Fruit fly (Drosophila melanogaster) whole organism, embryonic: Measurements from ENCODE around the gene CG6688.
A peak's percentile ranks its signal among the peaks of the same experiment; 100 is the strongest.

Experiments
- Antp ChIP-seq: fragments of 200-800 bp; sonication (Bioruptor generic); optimal IDR thresholded peaks from 3 replicates; lab custom pipeline; 2016; ENCODE audit warnings: missing biosample characterization, missing genetic modification characterization
- BEAF-32 ChIP-seq: fragments of 200-800 bp; sonication (Bioruptor generic); optimal IDR thresholded peaks from 3 replicates; lab custom pipeline; 2017; ENCODE audit warnings: missing biosample characterization, missing genetic modification characterization, mild to moderate bottlenecking, moderate library complexity, missing genetic modification reagents
- CG10462 ChIP-seq: fragments of 200-800 bp; sonication (Bioruptor generic); optimal IDR thresholded peaks from 2 replicates; lab custom pipeline; 2016; ENCODE audit warnings: missing biosample characterization, missing genetic modification characterization
- CG10979 ChIP-seq: fragments of 200-800 bp; sonication (Bioruptor generic); optimal IDR thresholded peaks from 2 replicates; lab custom pipeline; 2018; ENCODE audit warnings: missing biosample characterization, mild to moderate bottlenecking, missing genetic modification characterization, moderate library complexity
- CG12942 ChIP-seq: fragments of 200-800 bp; sonication (Bioruptor generic); optimal IDR thresholded peaks from 3 replicates; lab custom pipeline; 2016; ENCODE audit warnings: missing biosample characterization, missing genetic modification characterization
- CG18262 ChIP-seq: fragments of 200-800 bp; optimal IDR thresholded peaks from 3 replicates; lab custom pipeline; 2019; ENCODE audit warnings: missing biosample characterization, mild to moderate bottlenecking, missing genetic modification characterization, moderate library complexity
- CG2129 ChIP-seq: fragments of 200-800 bp; sonication (Bioruptor generic); IDR thresholded peaks from 2 replicates; pipeline ENCODE4 v1.3.6; 2022; ENCODE audit warnings: missing biosample characterization, missing genetic modification characterization; ENCODE audit not compliant: partially characterized antibody
- CG30020 ChIP-seq: fragments of 200-800 bp; optimal IDR thresholded peaks from 2 replicates; lab custom pipeline; 2019; ENCODE audit warnings: missing biosample characterization, mild to moderate bottlenecking, missing genetic modification characterization, moderate library complexity
- CG32532 ChIP-seq: fragments of 200-800 bp; sonication (Bioruptor generic); IDR thresholded peaks from 2 replicates; pipeline ENCODE4 v1.3.6; 2022; ENCODE audit warnings: missing biosample characterization, missing genetic modification characterization
- CG3281 ChIP-seq: fragments of 200-800 bp; sonication (Bioruptor generic); optimal IDR thresholded peaks from 3 replicates; lab custom pipeline; 2017; ENCODE audit warnings: missing biosample characterization, mild to moderate bottlenecking, missing genetic modification characterization
- CG33557 ChIP-seq: fragments of 200-800 bp; sonication (Bioruptor generic); optimal IDR thresholded peaks from 2 replicates; lab custom pipeline; 2019; ENCODE audit warnings: missing biosample characterization, mild to moderate bottlenecking, missing genetic modification characterization, moderate library complexity
- CG4617 ChIP-seq: fragments of 200-800 bp; sonication (Bioruptor generic); optimal IDR thresholded peaks from 3 replicates; lab custom pipeline; 2016; ENCODE audit warnings: missing biosample characterization, missing genetic modification characterization, borderline replicate concordance
- CG6254 ChIP-seq: fragments of 200-800 bp; sonication (Bioruptor generic); optimal IDR thresholded peaks from 3 replicates; lab custom pipeline; 2017; ENCODE audit warnings: mild to moderate bottlenecking, missing biosample characterization, missing genetic modification reagents, missing genetic modification characterization
- CG6654 ChIP-seq: fragments of 200-800 bp; sonication (Bioruptor generic); optimal IDR thresholded peaks from 2 replicates; lab custom pipeline; 2017; ENCODE audit warnings: missing biosample characterization, mild to moderate bottlenecking, missing genetic modification characterization
- CG6689 ChIP-seq: fragments of 200-800 bp; sonication (Bioruptor generic); IDR thresholded peaks from 2 replicates; pipeline ENCODE4 v1.3.6; 2022; ENCODE audit warnings: missing biosample characterization, missing genetic modification characterization
- CG6791 ChIP-seq: fragments of 200-800 bp; sonication (Bioruptor generic); IDR thresholded peaks from 3 replicates; pipeline ENCODE4 v1.3.6; 2022; ENCODE audit warnings: missing biosample characterization, missing genetic modification characterization; ENCODE audit not compliant: partially characterized antibody
- CG7963 ChIP-seq: fragments of 200-800 bp; sonication (Bioruptor generic); IDR thresholded peaks from 3 replicates; pipeline ENCODE4 v1.3.6; 2022; ENCODE audit warnings: missing biosample characterization, missing genetic modification characterization; ENCODE audit not compliant: partially characterized antibody
- CG8924 ChIP-seq: fragments of 200-800 bp; optimal IDR thresholded peaks from 3 replicates; lab custom pipeline; 2019; ENCODE audit warnings: missing biosample characterization, mild to moderate bottlenecking, missing genetic modification characterization, moderate library complexity
- CG9609 ChIP-seq: fragments of 200-800 bp; sonication (Bioruptor generic); optimal IDR thresholded peaks from 3 replicates; lab custom pipeline; 2016; ENCODE audit warnings: missing biosample characterization, missing genetic modification characterization
- CG9727 ChIP-seq: fragments of 200-800 bp; sonication (Bioruptor generic); optimal IDR thresholded peaks from 3 replicates; lab custom pipeline; 2017; ENCODE audit warnings: missing biosample characterization, mild to moderate bottlenecking, missing genetic modification characterization
- Doc3 ChIP-seq: fragments of 200-800 bp; sonication (Bioruptor generic); IDR thresholded peaks from 3 replicates; pipeline ENCODE4 v1.3.6; 2022; ENCODE audit warnings: missing biosample characterization, missing genetic modification characterization; ENCODE audit not compliant: partially characterized antibody
- Dref ChIP-seq: fragments of 200-800 bp; sonication (Bioruptor generic); IDR thresholded peaks from 2 replicates; pipeline ENCODE4 v1.3.6; 2022; ENCODE audit warnings: missing biosample characterization, missing genetic modification characterization
- Eip74EF ChIP-seq, 2 experiments: fragments of 200-800 bp in 1 of 2; fragments of >200 bp in 1 of 2; sonication (Bioruptor generic) in 1 of 2; optimal IDR thresholded peaks; 2 replicates each; lab custom pipeline; 2017 to 2019; ENCODE audit warnings: missing biosample characterization in 2 of 2, missing genetic modification characterization in 2 of 2, mild to moderate bottlenecking in 1 of 2, moderate library complexity in 1 of 2
- Elba2 ChIP-seq: fragments of 200-800 bp; sonication (Bioruptor generic); optimal IDR thresholded peaks from 3 replicates; lab custom pipeline; 2016; ENCODE audit warnings: missing biosample characterization, missing genetic modification characterization
- HmgD ChIP-seq: fragments of 200-800 bp; sonication (Bioruptor generic); optimal IDR thresholded peaks from 3 replicates; lab custom pipeline; 2016; ENCODE audit warnings: missing biosample characterization, missing genetic modification characterization
- MBD-R2 ChIP-seq: fragments of 200-800 bp; sonication (Bioruptor generic); IDR thresholded peaks from 2 replicates; pipeline ENCODE4 v1.3.6; 2022; ENCODE audit warnings: missing biosample characterization, missing genetic modification characterization
- MESR4 ChIP-seq: fragments of 200-800 bp; sonication (Bioruptor generic); optimal IDR thresholded peaks from 2 replicates; lab custom pipeline; 2018; ENCODE audit warnings: missing biosample characterization, mild to moderate bottlenecking, missing genetic modification characterization, moderate library complexity
- Nf-YC ChIP-seq: fragments of 200-800 bp; optimal IDR thresholded peaks from 3 replicates; lab custom pipeline; 2019; ENCODE audit warnings: missing biosample characterization, mild to moderate bottlenecking, missing genetic modification characterization, moderate library complexity
- Oaz ChIP-seq: fragments of 200-800 bp; sonication (Bioruptor generic); IDR thresholded peaks from 2 replicates; pipeline ENCODE4 v1.3.6; 2022; ENCODE audit warnings: missing biosample characterization, missing genetic modification characterization
- Pdp1 ChIP-seq, 2 experiments: fragments of 200-800 bp; sonication (Bioruptor generic); optimal IDR thresholded peaks; 3 replicates each; lab custom pipeline; 2016; ENCODE audit warnings: missing biosample characterization in 2 of 2, missing genetic modification characterization in 2 of 2, mild to moderate bottlenecking in 1 of 2, moderate library complexity in 1 of 2
- Ptx1 ChIP-seq: fragments of 200-800 bp; sonication (Bioruptor generic); IDR thresholded peaks from 2 replicates; pipeline ENCODE4 v1.3.6; 2022; ENCODE audit warnings: missing biosample characterization, missing genetic modification characterization
- Xrp1 ChIP-seq: fragments of 200-800 bp; sonication (Bioruptor generic); IDR thresholded peaks from 2 replicates; pipeline ENCODE4 v1.3.6; 2022; ENCODE audit warnings: missing biosample characterization, missing genetic modification characterization
- bcd ChIP-seq: fragments of 200-800 bp; sonication (Bioruptor generic); optimal IDR thresholded peaks from 2 replicates; lab custom pipeline; 2017; ENCODE audit warnings: missing biosample characterization, mild to moderate bottlenecking, missing genetic modification characterization
- dmrt11E ChIP-seq: fragments of 200-800 bp; sonication (Bioruptor generic); optimal IDR thresholded peaks from 3 replicates; lab custom pipeline; 2018; ENCODE audit warnings: missing biosample characterization, mild to moderate bottlenecking, missing genetic modification characterization, moderate library complexity
- dpn ChIP-seq, 2 experiments: fragments of 200-800 bp; sonication (Bioruptor generic); optimal IDR thresholded peaks; 3 replicates each; lab custom pipeline; 2016; ENCODE audit warnings: missing biosample characterization in 2 of 2, missing genetic modification characterization in 2 of 2
- esg ChIP-seq: fragments of 200-800 bp; sonication (Bioruptor generic); conservative IDR thresholded peaks from 2 replicates; pipeline ENCODE4 v1.3.6; 2022; ENCODE audit warnings: missing biosample characterization, missing genetic modification characterization
- hbn ChIP-seq: fragments of 200-800 bp; sonication (Bioruptor generic); IDR thresholded peaks from 2 replicates; pipeline ENCODE4 v1.3.6; 2022; ENCODE audit warnings: missing biosample characterization, missing genetic modification characterization; ENCODE audit not compliant: partially characterized antibody
- ind ChIP-seq: fragments of 200-800 bp; sonication (Bioruptor generic); optimal IDR thresholded peaks from 3 replicates; lab custom pipeline; 2016; ENCODE audit warnings: missing biosample characterization, missing genetic modification characterization
- inv ChIP-seq: fragments of 200-800 bp; sonication (Bioruptor generic); IDR thresholded peaks from 2 replicates; pipeline ENCODE4 v1.3.6; 2022; ENCODE audit warnings: missing biosample characterization, missing genetic modification characterization; ENCODE audit not compliant: partially characterized antibody
- kah ChIP-seq: fragments of 200-800 bp; sonication (Bioruptor generic); optimal IDR thresholded peaks from 2 replicates; lab custom pipeline; 2018; ENCODE audit warnings: missing biosample characterization, mild to moderate bottlenecking, missing genetic modification characterization
- kni ChIP-seq: fragments of 200-800 bp; sonication (Bioruptor generic); optimal IDR thresholded peaks from 3 replicates; lab custom pipeline; 2017; ENCODE audit warnings: mild to moderate bottlenecking, missing biosample characterization, missing genetic modification reagents, missing genetic modification characterization
- lmd ChIP-seq: fragments of 200-800 bp; sonication (Bioruptor generic); IDR thresholded peaks from 2 replicates; pipeline ENCODE4 v1.3.6; 2022; ENCODE audit warnings: missing biosample characterization, missing genetic modification characterization
- nerfin-1 ChIP-seq: fragments of 200-800 bp; sonication (Bioruptor generic); optimal IDR thresholded peaks from 3 replicates; lab custom pipeline; 2019; ENCODE audit warnings: missing biosample characterization, mild to moderate bottlenecking, missing genetic modification characterization, moderate library complexity
- onecut ChIP-seq: fragments of 200-800 bp; sonication (Bioruptor generic); IDR thresholded peaks from 2 replicates; pipeline ENCODE4 v1.3.6; 2022; ENCODE audit warnings: missing biosample characterization, missing genetic modification characterization
- otp ChIP-seq: fragments of 200-800 bp; sonication (Bioruptor generic); IDR thresholded peaks from 3 replicates; pipeline ENCODE4, ENCODE4 v1.3.6; 2022; ENCODE audit warnings: missing biosample characterization, missing genetic modification characterization
- phol ChIP-seq: fragments of 200-800 bp; sonication (Bioruptor generic); optimal IDR thresholded peaks from 3 replicates; lab custom pipeline; 2018; ENCODE audit warnings: missing biosample characterization, mild to moderate bottlenecking, missing genetic modification characterization, moderate library complexity
- sqz ChIP-seq: fragments of 200-800 bp; sonication (Bioruptor generic); optimal IDR thresholded peaks from 3 replicates; lab custom pipeline; 2018; ENCODE audit warnings: missing biosample characterization, mild to moderate bottlenecking, missing genetic modification characterization
- ssp ChIP-seq: fragments of 200-800 bp; sonication (Bioruptor generic); IDR thresholded peaks from 2 replicates; pipeline ENCODE4 v1.3.6; 2022; ENCODE audit warnings: missing biosample characterization, missing genetic modification characterization

The CG6688 gene

dm6 chr3R:23061209-23061608, 49.0 kb downstream of the CG6688 start, which contains the start of the genes sav and Ublcp1 (continued):
- TF ChIP-seq CG10462 (peak; percentile 12), esg (GFP tag; lab: Robert Waterston, UW) (0 out of 2 replicates have a peak, but pooled peaks have one; percentile 21), CG6791 (GFP tag; lab: Robert Waterston, UW) (peak; percentile 88), Elba2 (GFP tag; lab: Kevin White, UChicago) (peak; percentile 74), Eip74EF (GFP tag; optimal IDR thresholded peaks at IDR 0.05; lab: Kevin White, UChicago) (no peak), Doc3 (GFP tag; lab: Robert Waterston, UW) (peak; percentile 91), CG30020 (tag; lab: Kevin White, UChicago) (peak; percentile 43), kah (no peak), Pdp1 (GFP tag; optimal IDR thresholded peaks at IDR 0.05; lab: Kevin White, UChicago) (no peak), CG9609 (peak; percentile 0), CG32532 (GFP tag; lab: Robert Waterston, UW) (0 out of 2 replicates have a peak, but pooled peaks have one; percentile 14), ind (GFP tag; lab: Kevin White, UChicago) (peak; percentile 25), CG7963 (GFP tag; lab: Robert Waterston, UW) (peak; percentile 80), lmd (GFP tag; lab: Robert Waterston, UW) (peak; percentile 21; the same call in 1 of the 2 replicates), MESR4 (GFP tag; lab: Kevin White, UChicago) (peak; percentile 10), Xrp1 (GFP tag; lab: Robert Waterston, UW) (no peak; the same call in 1 of the 2 replicates), dpn (GFP tag; optimal IDR thresholded peaks at IDR 0.05; lab: Kevin White, UChicago) (peak in 1 of 2 experiments; percentile 38), Nf-YC (peak; percentile 9), BEAF-32 (GFP tag; lab: Kevin White, UChicago) (peak; percentile 76), CG4617 (GFP tag; lab: Kevin White, UChicago) (peak; percentile 85), HmgD (GFP tag; lab: Kevin White, UChicago) (no peak), CG3281 (GFP tag; lab: Kevin White, UChicago) (peak; percentile 19), CG6689 (0 out of 2 replicates have a peak, but pooled peaks have one; percentile 18), CG9727 (GFP tag; lab: Kevin White, UChicago) (peak; percentile 44), onecut (GFP tag; lab: Robert Waterston, UW) (0 out of 2 replicates have a peak, but pooled peaks have one; percentile 3), CG33557 (GFP tag; lab: Kevin White, UChicago) (peak; percentile 11), CG18262 (tag; lab: Kevin White, UChicago) (peak; percentile 55), phol (tag; lab: Kevin White, UChicago) (peak; percentile 57), Oaz (GFP tag; lab: Robert Waterston, UW) (no peak), CG6654 (GFP tag; lab: Kevin White, UChicago) (no peak), Ptx1 (GFP tag; lab: Robert Waterston, UW) (0 out of 2 replicates have a peak, but pooled peaks have one; percentile 7), CG6254 (peak; percentile 20), MBD-R2 (peak; percentile 86), Antp (GFP tag; lab: Kevin White, UChicago) (no peak), dmrt11E (peak; percentile 32), sqz (GFP tag; lab: Kevin White, UChicago) (no peak), otp (GFP tag; lab: Robert Waterston, UW) (no peak), hbn (peak; percentile 88), nerfin-1 (tag; lab: Kevin White, UChicago) (no peak), Dref (peak; percentile 82), CG10979 (tag; lab: Kevin White, UChicago) (peak; percentile 37), CG2129 (peak; percentile 92), inv (GFP tag; lab: Robert Waterston, UW) (peak; percentile 84), bcd (GFP tag; lab: Kevin White, UChicago) (no peak), ssp (GFP tag; lab: Robert Waterston, UW) (0 out of 2 replicates have a peak, but pooled peaks have one; percentile 15), kni (GFP tag; lab: Kevin White, UChicago) (no peak), CG8924 (peak; percentile 54), CG12942 (GFP tag; lab: Kevin White, UChicago) (peak; percentile 0)
